Fruit fly (Drosophila melanogaster): ENCODE data around the gene Ids.

- TF ChIP-seq vri (GFP tag; optimal IDR thresholded peaks at IDR 0.05): no peak
- TF ChIP-seq CG4318 (GFP tag; optimal IDR thresholded peaks at IDR 0.05): no peak
- TF ChIP-seq CG8319 (GFP tag; optimal IDR thresholded peaks at IDR 0.05): no peak
- TF ChIP-seq Hr39 (GFP tag; optimal IDR thresholded peaks at IDR 0.05): no peak
- TF ChIP-seq fd85E (GFP tag; optimal IDR thresholded peaks at IDR 0.05): no peak
- no peak for TF ChIP-seq esn (GFP tag; optimal IDR thresholded peaks at IDR 0.05)
- TF ChIP-seq dac (GFP tag; optimal IDR thresholded peaks at IDR 0.05): no peak
- no peak for TF ChIP-seq eg (GFP tag; IDR thresholded peaks at IDR 0.05)
- TF ChIP-seq svp (GFP tag): no peak
- TF ChIP-seq CG6808 (GFP tag; optimal IDR thresholded peaks at IDR 0.05): no peak
These were observed 49.3 kb upstream of the Ids start, which contains the start of gene Strip for dm6 chr3L:3328771-3329170.
